Worm (Caenorhabditis elegans): Measurements from ENCODE around the gene fbxb-25.

DNA sequence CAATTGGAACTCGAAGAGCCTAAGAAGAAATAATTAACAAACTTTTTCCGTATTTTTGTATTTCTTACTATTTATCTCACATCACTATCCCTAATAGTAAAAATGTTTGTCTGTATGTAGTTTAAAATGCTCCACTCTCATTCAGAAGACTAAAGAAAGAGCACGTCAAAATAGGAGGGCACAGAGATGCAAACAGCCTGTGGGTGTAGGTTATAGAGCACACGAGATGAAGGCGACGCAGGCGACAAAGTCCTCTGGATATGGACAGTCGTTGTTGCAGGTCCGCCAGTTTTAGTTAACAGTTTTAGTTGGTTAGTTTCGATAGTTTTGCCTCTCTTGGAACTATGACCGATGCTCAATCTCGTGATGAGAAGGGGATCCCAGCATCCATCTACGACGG is 48.1 kb downstream of the fbxb-25 start, which contains the start of gene ceh-82:
- TF ChIP-seq attf-3 (GFP tag; conservative IDR thresholded peaks at IDR 0.05) (no peak), dpl-1 (GFP tag; optimal IDR thresholded peaks at IDR 0.05) (no peak), unc-130 (GFP tag; optimal IDR thresholded peaks at IDR 0.05) (no peak)
